Worm (Caenorhabditis elegans) whole organism, L4/young adult: ENCODE data around the gene F31D5.6.

Experiments used
- W03F9.2 ChIP-seq: fragments of 150-350 bp; optimal IDR thresholded peaks from 2 replicates; lab custom pipeline; 2014; ENCODE audit warnings: missing biosample characterization, missing genetic modification characterization
- dao-5 ChIP-seq: sonication (generic microtip); optimal IDR thresholded peaks from 2 replicates; lab custom pipeline; 2016; ENCODE audit warnings: missing genotype, missing genetic modification characterization, moderate library complexity, missing compliant biosample characterization
- him-1 ChIP-seq: sonication (generic microtip); optimal IDR thresholded peaks from 2 replicates; lab custom pipeline; 2016; ENCODE audit warnings: missing genotype, missing genetic modification reagents, missing genetic modification characterization, missing compliant biosample characterization

Gene F31D5.6

ce11 chrII:4219062-4219461 is 9.6 kb downstream of the F31D5.6 start, which contains the start of gene F31D5.1:
Gene F31D5.1, plus strand, starts transcription at chrII:4219362.
- TF ChIP-seq W03F9.2 (tag; lab: Kevin White, UChicago) (no peak), dao-5 (no peak), him-1 (no peak)

ce11 chrII:4222469-4222868 is 13.0 kb downstream of the F31D5.6 start:
- TF ChIP-seq dao-5 (no peak), W03F9.2 (tag; lab: Kevin White, UChicago) (no peak), him-1 (no peak)

DNA sequence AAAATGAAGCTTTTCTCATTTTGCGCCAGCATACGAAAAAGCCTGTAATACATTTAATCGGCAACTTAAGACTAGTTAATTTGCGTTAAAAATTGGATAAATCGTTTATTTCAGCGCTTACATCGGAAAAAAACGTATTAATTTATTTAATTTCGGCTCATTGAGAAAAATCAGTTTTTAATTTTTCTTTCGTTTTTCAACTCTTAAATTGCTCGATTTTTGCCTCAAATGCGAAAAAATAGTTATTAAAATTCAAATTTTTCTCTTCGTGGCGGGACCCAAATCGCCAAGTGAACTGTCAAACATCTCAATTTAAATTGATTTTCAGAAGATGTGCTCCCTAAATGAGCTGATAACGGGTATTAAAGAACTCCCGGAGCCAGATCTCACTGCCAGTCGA is 13.5 kb downstream of the F31D5.6 start, which contains the start of gene C16A11.5:
C16A11.5 (plus strand) TSS at position 323 of the 400 bp plus-strand sequence.
- TF ChIP-seq W03F9.2 (tag; lab: Kevin White, UChicago) (no peak), him-1 (no peak), dao-5 (no peak)

DNA sequence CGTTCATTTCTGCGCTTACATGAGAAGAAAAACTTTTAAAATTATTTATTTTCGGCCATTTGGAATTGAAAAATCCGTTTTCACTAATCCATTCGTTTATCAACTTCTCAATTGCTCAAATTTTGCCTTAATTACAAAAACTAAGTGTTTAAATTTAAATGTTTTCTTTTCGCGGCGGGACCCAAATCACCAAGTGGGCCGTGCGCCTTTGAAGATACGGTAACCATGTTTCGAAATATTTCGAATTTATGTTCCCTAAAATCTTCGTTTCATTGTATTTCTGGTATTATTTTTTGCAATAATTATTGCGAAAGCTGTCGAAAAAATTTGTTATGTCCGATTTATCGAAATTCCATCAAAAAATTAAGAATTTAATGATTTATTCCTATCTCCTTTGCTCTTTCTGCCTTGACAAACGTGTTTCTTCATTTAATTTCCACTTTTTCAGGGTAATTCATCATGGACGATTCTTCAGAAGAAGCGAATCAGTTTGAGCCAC is 17.1 kb downstream of the F31D5.6 start, which contains the start of gene C16A11.4:
C16A11.4 (plus strand) TSS at position 449 of the 499 bp plus-strand sequence.
- TF ChIP-seq him-1 = no peak
- no peak for TF ChIP-seq dao-5
- TF ChIP-seq W03F9.2 (tag; lab: Kevin White, UChicago) = no peak

DNA sequence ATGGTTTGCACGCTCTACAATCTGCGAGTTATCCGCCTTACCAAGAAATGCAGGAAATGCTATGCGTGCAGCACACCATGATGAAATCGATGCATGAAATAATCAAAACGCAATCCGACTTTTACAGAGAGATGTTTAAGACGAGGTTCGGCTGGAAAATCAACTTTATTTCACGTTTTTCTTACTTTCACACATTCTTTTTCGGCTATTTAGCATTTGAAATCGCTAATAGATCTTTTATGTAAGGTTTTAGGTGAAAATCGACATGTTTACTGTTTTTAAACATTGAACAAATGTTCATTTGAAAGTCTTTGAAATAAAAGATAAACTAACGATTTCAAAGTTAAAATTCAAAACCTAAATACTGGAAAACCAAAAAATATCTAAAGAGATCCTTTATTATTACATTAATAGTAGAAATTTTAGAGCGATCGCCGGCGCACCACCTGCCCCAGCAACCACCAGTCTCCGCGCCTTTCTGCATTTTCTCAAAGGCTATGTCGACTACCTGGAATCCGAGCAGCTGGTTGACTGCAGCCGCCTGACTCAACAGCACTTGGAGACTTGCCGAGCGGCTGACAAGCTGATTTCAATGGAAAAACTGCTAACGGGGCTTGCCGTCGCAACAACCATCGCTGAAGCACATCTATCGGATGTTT is 18.7 kb downstream of the F31D5.6 start:
- no peak for TF ChIP-seq dao-5
- TF ChIP-seq W03F9.2 (tag; lab: Kevin White, UChicago) = no peak
- TF ChIP-seq him-1 = no peak

DNA sequence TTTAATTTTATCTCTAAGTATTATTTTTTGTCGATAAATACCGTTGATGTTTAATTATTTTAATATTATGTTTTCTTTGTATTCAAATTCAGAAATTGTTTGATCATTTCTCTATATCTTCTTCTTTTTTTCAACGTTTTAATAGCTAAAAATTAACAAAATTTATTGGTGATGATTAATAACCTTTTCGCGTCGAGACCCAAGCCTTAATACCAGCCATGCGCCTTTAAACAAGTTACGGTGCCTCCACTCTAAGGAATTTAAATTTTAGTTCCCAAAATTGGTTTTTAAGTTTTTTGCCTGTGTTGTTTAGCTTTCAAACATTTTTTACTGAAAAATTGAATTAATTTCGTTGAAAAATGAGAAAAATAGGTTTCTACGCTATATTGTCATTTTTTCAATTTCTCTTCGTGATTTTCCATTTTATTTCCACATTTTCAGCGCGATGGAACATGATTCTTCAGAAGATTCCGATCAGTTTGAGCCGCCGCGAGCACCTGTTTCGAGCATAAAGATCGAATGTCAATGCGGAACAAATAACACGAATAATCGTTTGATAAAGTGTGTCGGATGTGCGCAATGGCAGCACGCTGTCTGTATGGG is 19.7 kb downstream of the F31D5.6 start, which contains the start of gene C16A11.3:
C16A11.3 (plus strand) TSS at position 440 of the 603 bp plus-strand sequence.
- TF ChIP-seq W03F9.2 (tag; lab: Kevin White, UChicago) (no peak), him-1 (no peak), dao-5 (no peak)

DNA sequence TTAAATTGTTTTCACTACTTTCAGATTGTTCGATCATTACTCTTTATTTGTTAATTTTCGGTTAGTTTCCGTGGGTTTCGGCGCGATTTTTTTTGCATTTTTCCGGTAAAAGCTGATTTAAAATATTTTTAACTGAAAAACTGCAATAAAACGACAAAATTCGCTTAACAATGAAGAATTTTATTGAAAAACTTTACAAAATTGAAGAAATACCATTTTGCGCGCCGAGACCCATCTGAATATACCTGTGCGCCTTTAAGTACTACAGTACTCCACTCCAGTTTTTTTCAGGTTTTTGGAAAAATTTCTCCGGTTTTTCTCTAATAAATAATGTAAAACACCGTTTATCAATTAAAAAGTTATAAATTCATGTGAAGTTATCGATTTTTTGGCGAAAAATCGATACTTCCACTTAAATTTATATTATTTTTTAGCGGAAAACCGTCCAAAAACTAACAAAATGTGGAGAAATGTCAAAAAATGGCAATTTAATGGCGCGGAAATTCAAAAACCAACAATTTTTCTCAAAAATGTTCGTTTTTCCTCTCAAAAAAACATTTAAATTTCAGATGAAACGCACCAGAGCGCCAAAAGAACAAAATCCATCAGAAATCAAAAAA is 21.4 kb downstream of the F31D5.6 start, which contains the start of gene C16A11.10:
C16A11.10 (plus strand) TSS at position 570 of the 620 bp plus-strand sequence.
- TF ChIP-seq dao-5 = no peak
- no peak for TF ChIP-seq W03F9.2 (tag; lab: Kevin White, UChicago)
- no peak for TF ChIP-seq him-1

DNA sequence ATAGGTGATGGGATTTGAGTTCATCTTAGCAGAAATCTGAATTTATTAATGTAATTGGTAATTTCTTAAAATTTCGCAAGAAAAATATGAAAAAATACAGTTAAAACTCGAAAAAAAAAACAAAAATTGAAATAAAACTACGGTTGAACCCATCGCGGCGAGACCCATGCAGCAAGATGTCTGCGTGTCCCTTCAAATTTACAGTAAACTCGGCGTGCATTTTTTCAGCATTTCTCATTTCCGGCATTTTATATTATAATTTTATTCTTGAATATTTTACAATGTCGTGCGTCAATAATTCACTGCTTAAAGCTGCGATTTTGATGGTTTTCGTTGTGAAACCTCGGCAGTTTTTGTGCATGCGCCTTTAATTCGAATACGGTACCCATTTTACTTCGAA is 26.5 kb downstream of the F31D5.6 start, which contains the start of gene fbxc-43:
fbxc-43 (minus strand) TSS at position 38 of the 400 bp plus-strand sequence.
- TF ChIP-seq dao-5 = no peak
- no peak for TF ChIP-seq W03F9.2 (tag; lab: Kevin White, UChicago)
- TF ChIP-seq him-1 = no peak

- TF ChIP-seq dao-5 (no peak), W03F9.2 (tag; lab: Kevin White, UChicago) (peak; percentile 36)
These were observed 28.3 kb downstream of the F31D5.6 start, which contains the start of the genes fbxc-44 and C16A11.2 for ce11 chrII:4237701-4238214. Gene fbxc-44, minus strand, starts transcription at chrII:4237751. Gene C16A11.2, plus strand, starts transcription at chrII:4238203.

ce11 chrII:4238963-4239362 is 29.5 kb downstream of the F31D5.6 start:
- no peak for TF ChIP-seq him-1
- TF ChIP-seq dao-5 = no peak
- TF ChIP-seq W03F9.2 (tag; lab: Kevin White, UChicago) = no peak

ce11 chrII:4244959-4245358 is 35.5 kb downstream of the F31D5.6 start:
- TF ChIP-seq dao-5 (no peak), him-1 (no peak), W03F9.2 (tag; lab: Kevin White, UChicago) (no peak)

- TF ChIP-seq dao-5 (no peak), him-1 (no peak), W03F9.2 (tag; lab: Kevin White, UChicago) (no peak)
These were observed 37.4 kb downstream of the F31D5.6 start, which contains the start of gene gpa-11 for ce11 chrII:4246897-4247296. Gene gpa-11, plus strand, starts transcription at chrII:4247197.

- TF ChIP-seq dao-5 (no peak), W03F9.2 (tag; lab: Kevin White, UChicago) (no peak), him-1 (no peak)
These were observed 47.1 kb downstream of the F31D5.6 start, which contains the start of gene C16A11.7 for ce11 chrII:4256541-4257001. Gene C16A11.7, minus strand, starts transcription at chrII:4256951.

ce11 chrII:4258683-4259082 is 49.2 kb downstream of the F31D5.6 start, which contains the start of gene clec-135:
Gene clec-135, minus strand, starts transcription at chrII:4258783.
- no peak for TF ChIP-seq dao-5
- TF ChIP-seq W03F9.2 (tag; lab: Kevin White, UChicago) = no peak
- no peak for TF ChIP-seq him-1
